Fruit fly (Drosophila melanogaster) whole organism, pupa: ENCODE measurements around the gene Rab30.

Experiments
- CG14655 ChIP-seq: fragments of 200-800 bp; sonication (Bioruptor generic); optimal IDR thresholded peaks from 3 replicates; lab custom pipeline; 2017; ENCODE audit warnings: mild to moderate bottlenecking, missing biosample characterization, missing genetic modification reagents, missing genetic modification characterization
- CG15710 ChIP-seq: fragments of 200-800 bp; sonication (Bioruptor generic); optimal IDR thresholded peaks from 2 replicates; lab custom pipeline; 2018; ENCODE audit warnings: missing biosample characterization, mild to moderate bottlenecking, missing genetic modification characterization, moderate library complexity
- CG17806 ChIP-seq: fragments of 200-800 bp; sonication (Bioruptor generic); optimal IDR thresholded peaks from 2 replicates; lab custom pipeline; 2018; ENCODE audit warnings: missing biosample characterization, mild to moderate bottlenecking, missing genetic modification characterization, moderate library complexity
- CG4496 ChIP-seq: fragments of 200-800 bp; sonication (Bioruptor generic); IDR thresholded peaks from 3 replicates; pipeline ENCODE4 v1.3.6; 2022; ENCODE audit warnings: missing biosample characterization, missing genetic modification characterization
- CG8159 ChIP-seq: fragments of 200-800 bp; sonication (Bioruptor generic); optimal IDR thresholded peaks from 3 replicates; lab custom pipeline; 2018; ENCODE audit warnings: missing biosample characterization, mild to moderate bottlenecking, missing genetic modification characterization, moderate library complexity
- Pif1A ChIP-seq: fragments of 200-800 bp; sonication (Bioruptor generic); optimal IDR thresholded peaks from 3 replicates; lab custom pipeline; 2016; ENCODE audit warnings: missing biosample characterization, missing genetic modification characterization
- rn ChIP-seq: fragments of 200-800 bp; sonication (Bioruptor generic); IDR thresholded peaks from 2 replicates; pipeline ENCODE4 v1.3.6; 2022; ENCODE audit warnings: missing biosample characterization, missing genetic modification characterization

dm6 chr2L:7032517-7032951, at the start of gene Rab30, which contains the start of gene Caper:
- TF ChIP-seq CG17806 (tag; lab: Kevin White, UChicago), result no peak
- no peak for TF ChIP-seq Pif1A
- TF ChIP-seq CG4496, result peak; percentile 61
- TF ChIP-seq rn (GFP tag; lab: Robert Waterston, UW), result no peak
- no peak for TF ChIP-seq CG8159 (tag; lab: Kevin White, UChicago)
- TF ChIP-seq CG14655 (GFP tag; lab: Kevin White, UChicago), result no peak
- TF ChIP-seq CG15710 (tag; lab: Kevin White, UChicago), result no peak
